Fruit fly (Drosophila melanogaster): ENCODE data around the gene Hip14.

Gene Hip14

DNA sequence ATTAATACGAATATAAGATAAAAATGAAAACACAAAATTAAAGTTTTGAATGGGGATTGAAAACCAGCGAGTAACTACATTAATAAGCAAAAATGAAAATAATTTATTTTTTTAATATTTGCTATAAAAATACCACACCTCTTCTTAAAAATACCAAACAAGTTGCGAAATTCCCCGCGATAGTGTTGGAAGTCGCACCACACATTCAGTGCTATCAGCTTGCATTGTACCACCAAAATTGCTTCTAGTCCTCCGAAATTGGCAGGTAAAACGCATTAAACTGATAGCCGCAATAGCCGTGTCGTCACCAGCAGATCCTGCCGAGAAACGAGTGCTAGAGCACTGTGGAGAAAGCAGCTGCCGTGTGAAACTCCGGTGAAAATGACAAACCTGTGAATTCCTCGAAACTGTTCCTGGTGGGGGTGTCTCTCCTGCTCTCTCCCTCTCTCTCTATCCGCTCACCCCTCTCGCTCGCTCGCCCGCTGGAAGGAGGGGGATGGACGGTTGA lies at the start of gene Hip14:
TSS of gene Hip14 (plus strand) at position 198 of the 508 bp plus-strand sequence.
- no peak for TF ChIP-seq CG8478 (optimal IDR thresholded peaks at IDR 0.05)
- TF ChIP-seq CTCF (optimal IDR thresholded peaks at IDR 0.05) = peak in 1 of 2 experiments; percentile 32

DNA sequence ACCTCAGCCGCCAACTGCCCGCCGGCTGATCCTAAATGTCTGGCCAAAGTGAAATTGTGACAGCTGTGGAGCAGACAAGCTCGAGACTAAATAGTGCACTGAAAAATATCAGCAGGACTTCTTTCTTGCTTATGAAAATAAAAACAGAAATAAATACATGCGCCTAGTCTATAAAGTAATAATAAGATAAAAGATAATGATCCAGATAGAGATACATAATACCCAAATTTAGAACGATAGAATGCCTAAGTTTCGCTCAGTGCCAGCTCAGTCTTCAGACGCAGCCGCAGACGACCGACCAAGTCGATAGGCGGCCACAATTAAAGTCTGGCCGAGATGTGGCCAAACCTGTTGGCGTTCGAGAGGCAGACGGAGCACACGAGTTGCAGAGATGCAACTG lies 47.2 kb upstream of the Hip14 start:
- no peak for TF ChIP-seq CG8478 (optimal IDR thresholded peaks at IDR 0.05)
- TF ChIP-seq CTCF (optimal IDR thresholded peaks at IDR 0.05) = no peak

DNA sequence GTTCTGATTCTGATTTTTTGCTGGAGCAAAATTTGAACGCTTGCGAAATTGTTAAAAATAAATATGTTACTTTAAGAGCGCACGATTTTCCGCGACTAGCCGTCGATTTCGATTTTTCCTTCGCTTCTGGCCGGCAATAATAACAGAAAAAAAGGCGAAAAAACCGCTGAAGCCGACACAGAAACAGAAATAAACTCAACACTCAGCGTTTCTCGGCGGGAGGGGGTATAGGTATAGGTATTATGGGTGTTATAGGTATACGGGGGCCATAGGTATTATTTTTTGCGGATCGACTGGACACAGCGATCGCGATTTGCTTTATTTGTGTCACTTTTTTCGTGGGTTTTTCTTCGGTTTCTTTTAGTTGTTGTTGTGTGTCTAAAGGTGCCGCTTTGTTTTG lies 35.7 kb upstream of the Hip14 start:
- TF ChIP-seq CTCF (optimal IDR thresholded peaks at IDR 0.05) = no peak
- TF ChIP-seq CG8478 (optimal IDR thresholded peaks at IDR 0.05) = no peak

DNA sequence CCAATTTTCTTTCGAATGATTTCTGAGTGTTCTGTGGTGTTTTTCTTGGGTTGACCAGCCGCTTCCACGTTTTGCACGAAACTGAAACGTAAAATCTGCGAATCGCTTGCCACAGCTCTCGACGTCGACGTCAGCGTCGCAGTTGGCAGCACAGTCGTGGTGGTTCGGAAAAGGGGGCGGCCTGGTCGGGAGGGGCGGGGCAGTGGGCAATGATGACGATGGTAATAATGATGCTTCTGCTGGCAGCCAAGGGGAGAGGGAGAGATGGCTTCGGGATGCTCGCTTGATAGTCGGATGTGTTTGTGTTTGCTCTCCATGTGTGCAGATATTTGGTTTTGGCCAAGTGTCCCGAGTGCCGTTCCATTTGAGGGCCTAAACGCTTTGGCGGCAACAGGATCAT lies 35.1 kb upstream of the Hip14 start:
- TF ChIP-seq CTCF (optimal IDR thresholded peaks at IDR 0.05) (no peak), CG8478 (optimal IDR thresholded peaks at IDR 0.05) (no peak)

DNA sequence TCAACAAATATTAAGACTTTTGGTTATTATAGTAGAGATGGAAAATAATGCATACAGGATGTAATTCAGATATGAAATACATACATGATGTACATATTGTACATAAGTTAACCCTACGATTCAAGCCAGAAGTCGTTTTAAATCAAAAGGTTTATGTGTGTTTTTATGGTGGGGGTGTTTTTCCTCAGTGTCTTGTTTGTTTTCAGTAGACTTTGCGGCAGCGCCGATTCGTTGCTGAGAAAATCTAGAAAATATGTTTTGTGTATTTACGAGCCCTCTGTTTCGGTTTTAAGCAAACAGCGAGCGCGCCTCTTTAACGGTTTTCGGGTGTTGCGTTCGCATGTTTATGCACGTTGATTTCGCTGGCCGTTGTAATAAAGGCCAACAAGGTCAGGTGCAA lies 34.1 kb upstream of the Hip14 start:
- TF ChIP-seq CTCF (optimal IDR thresholded peaks at IDR 0.05) (no peak), CG8478 (optimal IDR thresholded peaks at IDR 0.05) (no peak)

DNA sequence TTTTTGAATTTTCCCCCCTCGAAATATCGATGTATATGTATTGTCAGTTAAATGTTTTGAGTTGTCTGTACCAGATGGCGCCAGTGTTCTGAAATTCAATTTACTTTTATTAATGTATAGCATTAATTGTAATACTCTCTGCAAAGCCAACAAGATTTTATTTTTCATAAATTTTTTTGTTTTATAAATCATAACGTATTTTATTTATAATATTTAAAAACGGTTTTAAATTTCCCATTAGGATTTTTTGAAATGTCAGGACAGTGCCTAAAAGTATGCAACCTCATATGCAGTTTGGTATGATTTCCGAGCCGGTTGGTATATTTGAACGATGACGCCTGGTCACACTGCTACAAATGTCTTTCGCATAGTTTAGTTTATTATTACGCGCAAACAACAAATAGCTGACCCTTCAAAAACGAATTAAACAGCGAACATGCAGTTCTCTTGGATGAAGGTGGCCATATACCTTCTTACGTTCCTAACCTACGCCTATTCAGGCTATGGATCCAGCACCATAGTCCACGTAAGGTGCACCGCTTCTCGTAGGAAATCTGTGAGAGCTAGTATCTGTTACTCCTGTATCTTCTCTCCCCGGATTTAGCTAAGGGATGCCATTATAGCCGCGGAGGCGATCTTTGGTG lies 33.1 kb upstream of the Hip14 start, which contains the start of the genes Pka-C3 and GXIVsPLA2:
TSS of gene Pka-C3 (minus strand) at position 14 of the 644 bp plus-strand sequence.
TSS of gene GXIVsPLA2 (plus strand) at position 313 of the 644 bp plus-strand sequence.
- TF ChIP-seq CG8478 (optimal IDR thresholded peaks at IDR 0.05) (no peak), CTCF (optimal IDR thresholded peaks at IDR 0.05) (peak; percentile 18 to 82)

DNA sequence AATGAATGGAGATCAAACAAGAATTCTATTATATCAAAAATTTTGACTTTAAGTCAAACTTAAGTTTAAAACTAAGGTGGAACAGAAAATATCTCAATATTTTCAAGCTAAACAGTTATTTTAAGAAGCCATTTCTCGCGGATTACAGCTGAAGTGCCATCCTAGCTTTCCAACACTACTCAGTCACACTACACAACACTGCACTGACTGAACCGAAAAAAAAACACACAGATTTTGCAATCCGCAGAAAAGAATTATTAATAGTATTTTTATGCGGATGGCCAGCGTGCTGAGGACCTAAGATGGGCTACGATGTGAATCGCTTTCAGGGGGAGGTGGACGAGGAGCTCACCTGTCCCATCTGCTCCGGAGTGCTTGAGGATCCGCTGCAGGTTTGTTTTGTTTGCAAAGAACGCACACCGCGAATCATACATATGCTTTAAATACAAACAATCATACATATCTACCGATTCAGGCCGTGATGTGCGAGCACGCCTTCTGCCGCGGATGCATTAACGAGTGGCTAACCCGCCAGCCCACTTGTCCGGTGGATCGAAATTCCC lies 31.5 kb upstream of the Hip14 start, which contains the start of gene elgi:
TSS of gene elgi (plus strand) at position 103 of the 563 bp plus-strand sequence.
- TF ChIP-seq CG8478 (optimal IDR thresholded peaks at IDR 0.05) (no peak), CTCF (optimal IDR thresholded peaks at IDR 0.05) (no peak)

DNA sequence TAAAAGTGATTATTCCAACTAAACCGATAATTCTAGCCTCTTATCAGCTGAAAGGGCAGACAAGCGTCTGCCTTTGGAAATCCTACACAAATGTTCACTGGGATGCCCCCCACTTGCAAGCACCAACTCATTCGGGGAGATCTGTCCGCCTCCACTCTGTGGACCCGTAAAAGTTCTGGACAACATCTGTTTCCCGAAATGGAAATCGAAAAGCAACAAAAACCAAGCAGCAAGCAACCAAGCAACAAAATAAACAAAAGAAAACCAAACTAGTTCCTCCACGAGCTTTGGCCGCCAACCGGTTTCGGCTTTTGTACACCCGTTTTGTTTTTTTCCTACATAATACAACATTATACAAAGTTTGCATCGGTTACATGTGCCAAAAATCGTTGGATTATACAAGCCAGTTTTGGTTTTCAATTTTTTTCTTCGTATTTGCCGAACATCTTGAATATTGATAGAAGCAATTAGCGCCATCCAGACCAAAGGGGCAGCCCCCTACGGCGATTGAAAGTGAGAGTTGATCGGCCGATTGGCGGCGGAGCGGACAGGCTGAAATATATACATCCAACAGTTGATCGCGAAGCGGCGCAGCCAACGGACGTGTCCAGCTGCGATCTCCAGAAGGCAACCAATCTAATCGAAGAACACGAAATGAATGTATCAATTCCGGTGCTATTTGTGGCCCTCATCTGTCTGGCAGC lies 29.3 kb upstream of the Hip14 start, which contains the start of gene CG17032:
TSS of gene CG17032 (plus strand) at position 232 of the 704 bp plus-strand sequence.
- no peak for TF ChIP-seq CG8478 (optimal IDR thresholded peaks at IDR 0.05)

DNA sequence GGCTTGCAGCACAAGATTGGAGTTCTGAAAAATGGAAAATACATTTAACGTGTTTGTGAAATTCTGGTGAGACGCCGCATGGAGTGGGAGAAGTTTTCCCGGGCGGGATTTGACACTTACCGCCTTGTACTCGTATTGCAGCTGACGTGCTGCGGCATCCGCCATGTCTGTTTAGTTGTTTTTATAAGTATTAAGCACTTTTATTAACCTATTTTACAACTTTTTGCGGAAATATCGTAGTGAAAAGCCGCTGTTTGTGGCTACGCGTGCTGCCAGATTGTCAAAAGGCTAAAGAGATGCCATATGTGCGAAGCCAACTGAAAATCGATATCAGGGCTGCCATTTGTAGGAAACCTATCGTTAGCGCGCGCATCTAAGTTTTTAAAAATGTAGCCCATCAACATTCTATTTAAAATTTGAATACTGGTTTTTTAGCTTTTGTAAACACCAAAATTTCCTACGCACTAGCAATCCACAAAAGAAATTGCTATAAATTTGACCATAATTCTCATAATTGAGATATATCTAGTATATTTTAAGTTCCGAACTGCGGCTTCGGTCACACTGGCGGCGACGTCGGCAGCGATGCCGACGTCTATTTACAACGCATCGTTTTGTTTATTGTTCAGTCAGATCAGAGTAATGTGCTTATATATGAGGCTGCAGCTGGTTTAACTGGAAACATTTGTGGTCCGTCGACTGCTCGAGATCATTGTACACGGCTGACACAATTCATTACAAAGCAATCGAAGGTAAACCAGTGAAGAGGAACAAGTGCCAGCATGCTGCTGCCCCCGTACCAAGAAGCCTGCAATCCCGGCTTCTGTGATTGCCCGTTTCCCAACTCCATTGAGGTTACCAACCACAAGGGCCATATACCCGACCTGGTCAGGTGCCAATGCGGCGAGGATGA lies 20.2 kb upstream of the Hip14 start, which contains the start of the genes Brr2 and CG10516:
TSS of gene Brr2 (minus strand) at position 285 of the 913 bp plus-strand sequence.
TSS of gene CG10516 (plus strand) at position 617 of the 913 bp plus-strand sequence.
- TF ChIP-seq CG8478 (optimal IDR thresholded peaks at IDR 0.05) = no peak
- peak in 1 of 2 experiments; percentile 32 for TF ChIP-seq CTCF (optimal IDR thresholded peaks at IDR 0.05)

DNA sequence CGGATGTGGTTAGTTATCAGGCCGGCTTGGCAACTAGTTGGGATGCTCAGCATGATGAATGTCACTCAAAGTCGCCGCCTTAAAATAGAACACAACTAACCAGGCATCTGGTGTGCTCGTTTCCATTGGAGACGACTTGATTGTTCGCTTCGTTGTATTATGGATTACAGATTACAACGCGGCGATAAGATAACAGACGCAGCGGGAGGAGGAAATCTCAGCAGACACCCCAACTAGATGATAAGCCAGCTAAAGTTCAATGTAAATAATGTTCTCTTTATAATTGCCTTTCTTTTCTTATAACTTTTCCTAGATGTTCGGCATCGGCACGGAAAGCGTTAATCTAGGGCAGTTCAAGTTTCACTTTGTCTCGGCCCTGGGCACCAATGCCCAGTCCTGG lies 19.4 kb upstream of the Hip14 start:
- TF ChIP-seq CTCF (optimal IDR thresholded peaks at IDR 0.05) = no peak
- no peak for TF ChIP-seq CG8478 (optimal IDR thresholded peaks at IDR 0.05)

DNA sequence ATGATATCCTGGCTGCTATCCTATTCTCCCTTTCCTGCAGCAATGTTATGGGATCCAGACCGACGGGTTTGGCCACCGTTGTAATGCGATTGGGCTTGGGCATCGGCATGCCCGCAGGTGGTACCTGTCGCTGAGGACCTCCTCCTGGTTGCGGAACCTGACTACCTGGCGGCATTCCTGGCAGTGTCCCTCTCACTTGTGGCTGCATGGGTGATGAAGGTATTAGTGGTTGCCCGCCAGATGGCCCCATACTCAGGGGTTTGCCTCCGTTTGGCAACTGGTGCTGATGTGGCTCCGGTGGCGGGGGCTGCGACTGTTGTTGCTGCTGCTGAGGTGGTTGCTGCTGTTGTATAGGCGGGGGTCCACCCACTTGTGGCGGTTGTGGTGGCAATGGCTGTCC lies 13.9 kb upstream of the Hip14 start:
- TF ChIP-seq CTCF (optimal IDR thresholded peaks at IDR 0.05) (no peak), CG8478 (optimal IDR thresholded peaks at IDR 0.05) (no peak)

DNA sequence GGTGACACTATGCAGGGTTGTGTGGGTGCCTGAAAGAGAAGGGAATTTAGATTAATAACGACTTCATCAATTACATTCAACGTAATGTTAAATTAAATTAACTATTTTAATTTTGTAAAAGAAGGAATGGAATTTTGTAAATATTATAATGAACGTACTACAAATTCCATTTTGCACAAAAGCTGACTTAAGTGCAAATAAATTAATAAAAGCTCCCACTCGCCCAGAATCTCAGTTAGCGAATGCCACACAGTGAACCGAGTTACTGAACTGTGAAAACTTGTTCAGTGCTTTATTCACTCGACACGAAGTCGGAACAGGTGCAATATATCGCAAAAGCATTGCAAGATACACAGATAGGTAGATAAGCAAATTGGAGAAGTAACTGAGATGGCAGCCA lies 13.0 kb upstream of the Hip14 start, which contains the start of gene CG17026:
TSS of gene CG17026 (plus strand) at position 301 of the 400 bp plus-strand sequence.
- TF ChIP-seq CTCF (optimal IDR thresholded peaks at IDR 0.05) = no peak
- TF ChIP-seq CG8478 (optimal IDR thresholded peaks at IDR 0.05) = no peak

DNA sequence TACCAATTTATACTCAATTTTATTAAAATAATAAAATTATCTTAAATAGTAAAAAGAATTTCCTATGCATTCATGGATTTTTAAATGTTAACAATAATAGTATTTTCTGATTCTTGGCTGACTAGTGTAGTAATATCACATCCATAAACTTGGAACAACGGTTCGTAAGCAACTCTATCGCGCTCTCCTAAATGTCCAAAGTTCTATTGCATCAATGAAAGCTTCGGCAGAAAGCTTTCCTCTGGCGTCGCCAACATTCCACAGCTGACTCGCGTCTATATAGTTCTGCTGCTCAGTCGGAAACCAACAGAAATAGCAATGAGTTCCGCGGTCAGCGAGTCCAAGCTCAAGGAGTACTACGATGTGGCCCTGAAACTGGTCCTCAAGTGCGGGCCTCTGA lies 11.3 kb upstream of the Hip14 start, which contains the start of gene CG17029:
TSS of gene CG17029 (plus strand) at position 113 of the 400 bp plus-strand sequence.
- TF ChIP-seq CG8478 (optimal IDR thresholded peaks at IDR 0.05) = no peak
- no peak for TF ChIP-seq CTCF (optimal IDR thresholded peaks at IDR 0.05)

DNA sequence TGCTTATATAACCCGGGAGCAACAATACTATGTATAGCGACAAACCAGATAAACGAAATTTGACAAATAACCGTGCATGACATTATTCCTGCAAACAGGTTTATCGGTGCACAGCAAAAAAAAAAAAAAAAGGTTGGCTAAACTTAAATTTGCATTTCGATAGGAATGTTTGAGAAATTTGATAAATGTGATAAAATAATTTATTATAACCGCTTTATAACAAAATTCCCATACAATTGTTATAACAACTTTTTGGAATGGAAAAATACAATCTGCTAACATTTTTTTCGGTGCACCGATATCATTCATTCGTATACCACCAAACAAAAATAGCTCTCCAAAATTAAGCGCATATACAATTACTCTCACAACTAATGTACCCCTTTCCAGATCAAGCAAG lies 10.5 kb upstream of the Hip14 start:
- TF ChIP-seq CTCF (optimal IDR thresholded peaks at IDR 0.05) (no peak), CG8478 (optimal IDR thresholded peaks at IDR 0.05) (no peak)

Measured in S2 (cell line).